Worm (Caenorhabditis elegans) whole organism, L4 larva: ENCODE measurements around the gene rike-1.

Experiments used
- D1046.2 ChIP-seq: fragments of 200-800 bp; sonication (Bioruptor generic); IDR thresholded peaks from 2 replicates; pipeline ENCODE4 v1.3.6; 2022; ENCODE audit warnings: missing genetic modification characterization, missing compliant biosample characterization
- F26F4.8 ChIP-seq: fragments of 200-800 bp; sonication (Bioruptor generic); conservative IDR thresholded peaks from 2 replicates; pipeline ENCODE4 v1.3.6; 2022; ENCODE audit warnings: missing genetic modification characterization, missing compliant biosample characterization
- F49E8.2 ChIP-seq: sonication (generic microtip); optimal IDR thresholded peaks from 2 replicates; lab custom pipeline; 2016; ENCODE audit warnings: missing compliant biosample characterization, mild to moderate bottlenecking, missing genetic modification characterization, borderline replicate concordance
- R02D3.7 ChIP-seq: fragments of 150-350 bp; sonication (generic microtip); optimal IDR thresholded peaks from 3 replicates; lab custom pipeline; 2014; ENCODE audit warnings: missing biosample characterization, missing genetic modification characterization
- Y48G9A.11 ChIP-seq: fragments of 200-800 bp; sonication (Bioruptor generic); IDR thresholded peaks from 2 replicates; pipeline ENCODE4 v1.3.6; 2022; ENCODE audit warnings: missing genetic modification reagents, missing genetic modification characterization, missing compliant biosample characterization
- Y5F2A.4 ChIP-seq: fragments of 200-800 bp; sonication (Bioruptor generic); optimal IDR thresholded peaks from 2 replicates; lab custom pipeline; 2018; ENCODE audit warnings: mild to moderate bottlenecking, missing genetic modification characterization, missing compliant biosample characterization
- Y75B8A.6 ChIP-seq: fragments of 200-800 bp; sonication (Bioruptor generic); IDR thresholded peaks from 2 replicates; pipeline ENCODE4 v1.3.6; 2022; ENCODE audit warnings: missing genetic modification reagents, missing genetic modification characterization, missing compliant biosample characterization
- ZK546.5 ChIP-seq, 2 experiments: sonication (generic microtip); optimal IDR thresholded peaks; 2 replicates each; lab custom pipeline; 2017; ENCODE audit warnings: missing biosample characterization in 2 of 2, missing genetic modification characterization in 2 of 2
- ama-1 ChIP-seq: fragments of 150-350 bp; optimal IDR thresholded peaks from 2 replicates; lab custom pipeline; 2014; ENCODE audit warnings: inconsistent platforms, mixed read lengths
- arid-1 ChIP-seq: fragments of 200-800 bp; sonication (Bioruptor generic); conservative IDR thresholded peaks from 2 replicates; pipeline ENCODE4 v1.3.6; 2022; ENCODE audit warnings: missing genetic modification reagents, missing genetic modification characterization, missing compliant biosample characterization
- attf-4 ChIP-seq: sonication (generic microtip); optimal IDR thresholded peaks from 3 replicates; lab custom pipeline; 2017; ENCODE audit warnings: missing biosample characterization, missing genetic modification characterization
- ceh-82 ChIP-seq: sonication (generic microtip); optimal IDR thresholded peaks from 2 replicates; lab custom pipeline; 2017; ENCODE audit warnings: missing biosample characterization, missing genetic modification characterization
- cey-2 ChIP-seq: sonication (generic microtip); optimal IDR thresholded peaks from 3 replicates; lab custom pipeline; 2017; ENCODE audit warnings: missing genetic modification characterization, mild to moderate bottlenecking, missing compliant biosample characterization, antibody characterized with exemption, borderline replicate concordance; ENCODE audit not compliant: insufficient read depth
- daf-12 ChIP-seq: fragments of 150-350 bp; optimal IDR thresholded peaks from 2 replicates; lab custom pipeline; 2014; ENCODE audit warnings: missing biosample characterization, missing genetic modification reagents, missing genetic modification characterization
- daf-8 ChIP-seq: fragments of 200-800 bp; sonication (Bioruptor generic); IDR thresholded peaks from 2 replicates; pipeline ENCODE4 v1.3.6; 2022; ENCODE audit warnings: missing genetic modification characterization, missing compliant biosample characterization
- dpl-1 ChIP-seq: fragments of 150-350 bp; optimal IDR thresholded peaks from 2 replicates; lab custom pipeline; 2014; ENCODE audit warnings: missing biosample characterization, missing genetic modification reagents, missing genetic modification characterization
- fos-1 ChIP-seq: fragments of 150-350 bp; optimal IDR thresholded peaks from 2 replicates; lab custom pipeline; 2014; ENCODE audit warnings: missing biosample characterization, missing genetic modification characterization
- gei-8 ChIP-seq: fragments of 200-800 bp; sonication (Bioruptor generic); optimal IDR thresholded peaks from 2 replicates; lab custom pipeline; 2018; ENCODE audit warnings: mild to moderate bottlenecking, missing genetic modification characterization, missing compliant biosample characterization
- hif-1 ChIP-seq, 2 experiments: sonication (generic microtip); optimal IDR thresholded peaks; 2 replicates each; lab custom pipeline; 2016 to 2017; ENCODE audit warnings: missing compliant biosample characterization in 2 of 2, missing genetic modification characterization in 2 of 2, missing genetic modification reagents in 2 of 2, missing genotype in 2 of 2, mild to moderate bottlenecking in 1 of 2
- hlh-30 ChIP-seq: sonication (generic microtip); optimal IDR thresholded peaks from 2 replicates; lab custom pipeline; 2017; ENCODE audit warnings: antibody characterized with exemption, mild to moderate bottlenecking, missing genetic modification characterization, missing compliant biosample characterization; ENCODE audit not compliant: insufficient read depth
- hmg-1.1 ChIP-seq: fragments of 200-800 bp; sonication (Bioruptor generic); IDR thresholded peaks from 2 replicates; pipeline ENCODE4 v1.3.6; 2022; ENCODE audit warnings: missing genetic modification reagents, missing genetic modification characterization, missing compliant biosample characterization
- lim-7 ChIP-seq: fragments of 200-800 bp; sonication (Bioruptor generic); IDR thresholded peaks from 2 replicates; pipeline ENCODE4 v1.3.6; 2022; ENCODE audit warnings: missing genetic modification characterization, missing compliant biosample characterization
- lin-15B ChIP-seq: fragments of 150-350 bp; sonication (generic microtip); optimal IDR thresholded peaks from 3 replicates; lab custom pipeline; 2014; ENCODE audit warnings: missing biosample characterization, missing genetic modification characterization
- lin-38 ChIP-seq: fragments of 200-800 bp; sonication (Bioruptor generic); IDR thresholded peaks from 2 replicates; pipeline ENCODE4 v1.3.6; 2022; ENCODE audit warnings: missing genetic modification reagents, missing genetic modification characterization, missing compliant biosample characterization
- lin-39 ChIP-seq: fragments of 150-350 bp; optimal IDR thresholded peaks from 2 replicates; lab custom pipeline; 2014; ENCODE audit warnings: missing biosample characterization, missing genetic modification reagents, missing genetic modification characterization
- lsy-2 ChIP-seq, 2 experiments: fragments of 150-350 bp in 1 of 2; sonication (generic microtip) in 1 of 2; optimal IDR thresholded peaks; 2 replicates each; lab custom pipeline; 2014 to 2017; ENCODE audit warnings: missing biosample characterization in 2 of 2, missing genetic modification characterization in 2 of 2
- mxl-2 ChIP-seq: fragments of 200-800 bp; sonication (Bioruptor generic); conservative IDR thresholded peaks from 2 replicates; pipeline ENCODE4 v1.3.6; 2022; ENCODE audit warnings: missing genetic modification reagents, missing genetic modification characterization, missing compliant biosample characterization
- mxl-3 ChIP-seq: fragments of 200-800 bp; sonication (Bioruptor generic); optimal IDR thresholded peaks from 2 replicates; lab custom pipeline; 2018; ENCODE audit warnings: mild to moderate bottlenecking, missing genetic modification characterization, missing compliant biosample characterization
- nhr-102 ChIP-seq: sonication (generic microtip); optimal IDR thresholded peaks from 2 replicates; lab custom pipeline; 2016; ENCODE audit warnings: mild to moderate bottlenecking, missing genetic modification characterization, moderate library complexity, missing compliant biosample characterization
- nhr-11 ChIP-seq: fragments of 150-350 bp; optimal IDR thresholded peaks from 2 replicates; lab custom pipeline; 2014; ENCODE audit warnings: missing biosample characterization, missing genetic modification characterization
- nhr-25 ChIP-seq: sonication (generic microtip); optimal IDR thresholded peaks from 2 replicates; lab custom pipeline; 2017; ENCODE audit warnings: missing genetic modification characterization, mild to moderate bottlenecking, missing compliant biosample characterization, antibody characterized with exemption, moderate library complexity, borderline replicate concordance; ENCODE audit not compliant: insufficient read depth
- nhr-6 ChIP-seq: fragments of 150-350 bp; optimal IDR thresholded peaks from 2 replicates; lab custom pipeline; 2014; ENCODE audit warnings: missing biosample characterization, missing genetic modification characterization
- tag-97 ChIP-seq: fragments of 200-800 bp; sonication (Bioruptor generic); IDR thresholded peaks from 2 replicates; pipeline ENCODE4 v1.3.6; 2022; ENCODE audit warnings: missing genetic modification characterization, missing compliant biosample characterization
- zip-2 ChIP-seq: fragments of 150-350 bp; optimal IDR thresholded peaks from 2 replicates; lab custom pipeline; 2014; ENCODE audit warnings: missing biosample characterization, missing genetic modification characterization
- ztf-11 ChIP-seq: fragments of 150-350 bp; optimal IDR thresholded peaks from 2 replicates; lab custom pipeline; 2014; ENCODE audit warnings: missing biosample characterization, missing genetic modification characterization
- ztf-7 ChIP-seq: fragments of 150-350 bp; optimal IDR thresholded peaks from 2 replicates; lab custom pipeline; 2014; ENCODE audit warnings: missing biosample characterization, missing genetic modification characterization

rike-1 gene

DNA sequence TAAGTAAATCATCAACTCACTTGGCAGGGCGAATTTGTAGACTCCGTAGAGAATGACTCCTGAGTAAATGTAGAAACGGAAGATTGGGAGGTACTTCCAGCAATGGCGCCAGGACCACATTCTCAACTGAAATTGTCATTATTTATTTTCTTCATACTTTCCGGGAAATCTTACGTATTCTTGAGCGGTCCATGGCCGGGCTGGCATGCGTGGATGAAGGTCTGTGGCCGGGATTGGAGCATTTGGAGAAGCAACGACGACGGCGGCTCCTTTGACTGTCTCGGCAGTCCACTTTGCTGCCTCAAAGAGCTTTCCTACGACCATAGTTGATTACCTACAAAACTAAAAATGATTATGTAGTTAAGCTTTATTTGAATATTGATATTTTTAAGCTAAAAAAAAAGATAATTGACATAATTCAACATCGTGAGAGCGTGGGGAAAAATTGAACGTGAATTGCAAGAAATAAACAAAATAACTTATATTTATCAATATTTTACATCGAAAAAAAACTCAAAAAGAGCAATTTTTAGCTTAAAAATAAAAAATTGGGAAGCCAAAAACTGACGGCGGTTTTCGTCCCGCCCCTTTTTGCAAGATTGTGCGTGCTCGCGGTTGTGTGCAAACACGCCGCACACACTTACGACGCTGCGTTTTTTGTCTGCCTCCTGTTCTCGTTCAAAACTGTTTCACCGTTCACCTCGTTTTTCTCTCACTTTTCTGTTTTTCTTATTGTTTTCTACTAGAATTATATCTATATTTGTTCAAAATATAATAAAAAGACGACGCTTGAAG lies 21.7 kb downstream of the rike-1 start, which contains the start of gene ril-1 (continued):
- TF ChIP-seq lin-15B (tag; lab: Kevin White, UChicago): no peak
- TF ChIP-seq Y5F2A.4 (GFP tag; lab: Kevin White, UChicago): no peak
- TF ChIP-seq nhr-11 (tag; lab: Kevin White, UChicago): no peak
- no peak for TF ChIP-seq daf-12 (tag; lab: Kevin White, UChicago)
- TF ChIP-seq F49E8.2 (tag; lab: Kevin White, UChicago): no peak

- TF ChIP-seq arid-1 (GFP tag; lab: Robert Waterston, UW): no peak
- TF ChIP-seq cey-2 (tag; lab: Kevin White, UChicago): no peak
- TF ChIP-seq dpl-1 (GFP tag; lab: Kevin White, UChicago): no peak
- TF ChIP-seq hlh-30 (tag; lab: Kevin White, UChicago): no peak
- TF ChIP-seq ztf-7: no peak
- no peak for TF ChIP-seq D1046.2 (GFP tag; lab: Robert Waterston, UW)
- TF ChIP-seq Y48G9A.11 (GFP tag; lab: Robert Waterston, UW): no peak
- no peak for TF ChIP-seq mxl-3
- no peak for TF ChIP-seq lin-38 (GFP tag; lab: Robert Waterston, UW)
- no peak for TF ChIP-seq lin-39
- no peak for TF ChIP-seq hmg-1.1 (GFP tag; lab: Robert Waterston, UW)
- TF ChIP-seq ama-1: no peak
- no peak for TF ChIP-seq nhr-25 (tag; lab: Kevin White, UChicago)
- TF ChIP-seq Y75B8A.6 (GFP tag; lab: Robert Waterston, UW): no peak
- no peak for TF ChIP-seq Y5F2A.4 (GFP tag; lab: Kevin White, UChicago)
- TF ChIP-seq lim-7 (GFP tag; lab: Robert Waterston, UW): no peak
- no peak for TF ChIP-seq zip-2
- TF ChIP-seq mxl-2 (GFP tag; lab: Robert Waterston, UW): no peak
- TF ChIP-seq, all 104 proteins: peak for 0
Observed at ce11 chrV:14523105-14523504, 22.6 kb downstream of the rike-1 start, which contains the start of gene C53A5.2. Gene C53A5.2, minus strand, starts transcription at chrV:14523205.

DNA sequence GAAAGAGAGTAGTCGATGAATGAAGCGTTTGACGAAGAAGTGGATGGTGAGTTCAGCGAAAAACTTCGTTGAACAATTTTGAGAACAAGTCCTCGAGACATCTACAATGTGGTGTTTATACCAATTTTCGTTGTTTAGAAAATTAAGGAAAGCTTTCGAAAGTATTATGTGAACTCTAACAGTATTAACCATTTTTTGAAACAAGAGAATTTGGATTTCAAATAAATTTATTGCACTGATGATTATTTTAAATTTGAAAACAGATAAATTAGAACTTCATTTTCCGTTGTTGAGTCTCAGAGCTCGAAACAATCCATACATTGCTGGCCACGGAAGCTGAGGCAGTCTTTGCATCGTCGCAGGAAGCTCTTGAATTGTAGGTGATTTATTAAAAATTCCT lies 23.2 kb downstream of the rike-1 start, which contains the start of gene C53A5.16:
Gene C53A5.16, minus strand, starts transcription at position 101 of the 400 bp plus-strand sequence.
- TF ChIP-seq ceh-82 (tag; lab: Kevin White, UChicago): no peak
- TF ChIP-seq fos-1 (tag; lab: Kevin White, UChicago): no peak
- TF ChIP-seq gei-8: no peak
- TF ChIP-seq nhr-25 (tag; lab: Kevin White, UChicago): no peak
- TF ChIP-seq nhr-6: no peak
- TF ChIP-seq R02D3.7 (tag; lab: Kevin White, UChicago): no peak
- TF ChIP-seq ztf-11 (tag; lab: Kevin White, UChicago): no peak
- no peak for TF ChIP-seq F26F4.8 (GFP tag; lab: Robert Waterston, UW)
- no peak for TF ChIP-seq tag-97 (GFP tag; lab: Robert Waterston, UW)
- no peak for TF ChIP-seq hif-1 (tag; optimal IDR thresholded peaks at IDR 0.05; lab: Kevin White, UChicago)
- TF ChIP-seq ZK546.5 (tag; optimal IDR thresholded peaks at IDR 0.05; lab: Kevin White, UChicago): no peak
- no peak for TF ChIP-seq nhr-102 (tag; lab: Kevin White, UChicago)
- no peak for TF ChIP-seq daf-12 (tag; lab: Kevin White, UChicago)
- TF ChIP-seq lin-15B (tag; lab: Kevin White, UChicago): no peak
- no peak for TF ChIP-seq daf-8 (GFP tag; lab: Robert Waterston, UW)
- no peak for TF ChIP-seq attf-4
- TF ChIP-seq lsy-2 (tag; optimal IDR thresholded peaks at IDR 0.05; lab: Kevin White, UChicago): no peak
